Fruit fly (Drosophila melanogaster): ENCODE results near the gene Lip4.

- TF ChIP-seq insv (optimal IDR thresholded peaks at IDR 0.05) (no peak), psq (optimal IDR thresholded peaks at IDR 0.05) (no peak), Sin3A (optimal IDR thresholded peaks at IDR 0.05) (no peak), ttk (optimal IDR thresholded peaks at IDR 0.05) (no peak), h (optimal IDR thresholded peaks at IDR 0.05) (no peak), Myc (optimal IDR thresholded peaks at IDR 0.05) (no peak)
Measured at dm6 chr2L:10543048-10543752, 15.8 kb downstream of the Lip4 start.
